Fruit fly (Drosophila melanogaster): Measurements from ENCODE around the gene CG42327.
A peak's percentile ranks its signal among the peaks of the same experiment; 100 is the strongest.

Gene CG42327

dm6 chr3R:11649449-11649848 lies 6.5 kb upstream of the CG42327 start (continued):
- TF ChIP-seq CG2889 (GFP tag; IDR thresholded peaks at IDR 0.05) (peak; percentile 95), pfk (GFP tag; optimal IDR thresholded peaks at IDR 0.05) (peak; percentile 34), NFAT (GFP tag; IDR thresholded peaks at IDR 0.05) (peak; percentile 99), tup (GFP tag; optimal IDR thresholded peaks at IDR 0.05) (peak; percentile 93), lilli (GFP tag; optimal IDR thresholded peaks at IDR 0.05) (peak; percentile 99), CG8924 (tag; optimal IDR thresholded peaks at IDR 0.05) (peak; percentile 92), CG32772 (GFP tag; IDR thresholded peaks at IDR 0.05) (peak; percentile 95), unc-4 (GFP tag; IDR thresholded peaks at IDR 0.05; ENCODE audit: partially characterized antibody) (no peak), Usf (GFP tag; optimal IDR thresholded peaks at IDR 0.05) (peak; percentile 85), ro (GFP tag; IDR thresholded peaks at IDR 0.05) (peak; percentile 86), CG18262 (tag; optimal IDR thresholded peaks at IDR 0.05) (peak; percentile 84), B-H1 (GFP tag; IDR thresholded peaks at IDR 0.05) (peak; percentile 95), CG10431 (GFP tag; optimal IDR thresholded peaks at IDR 0.05) (peak; percentile 60), HLH54F (GFP tag; optimal IDR thresholded peaks at IDR 0.05) (peak; percentile 97), CG1233 (GFP tag; optimal IDR thresholded peaks at IDR 0.05) (peak; percentile 95), ftz-f1 (GFP tag; optimal IDR thresholded peaks at IDR 0.05) (peak; percentile 63), Hr39 (optimal IDR thresholded peaks at IDR 0.05) (no peak), CG7745 (tag; optimal IDR thresholded peaks at IDR 0.05) (no peak), pb (GFP tag; optimal IDR thresholded peaks at IDR 0.05) (peak; percentile 96), nmo (GFP tag; optimal IDR thresholded peaks at IDR 0.05) (peak; percentile 92), Sin3A (optimal IDR thresholded peaks at IDR 0.05) (no peak), CG8089 (GFP tag; optimal IDR thresholded peaks at IDR 0.05) (peak; percentile 92), CG14710 (tag; optimal IDR thresholded peaks at IDR 0.05) (peak; percentile 53), CG16863 (GFP tag; optimal IDR thresholded peaks at IDR 0.05) (peak; percentile 94), Ptx1 (GFP tag; IDR thresholded peaks at IDR 0.05) (peak; percentile 97), CG17568 (GFP tag; optimal IDR thresholded peaks at IDR 0.05) (peak; percentile 93), Kr (GFP tag; optimal IDR thresholded peaks at IDR 0.05) (no peak), CG18011 (GFP tag; optimal IDR thresholded peaks at IDR 0.05) (peak; percentile 85), MESR4 (GFP tag; optimal IDR thresholded peaks at IDR 0.05) (peak; percentile 49), CG15696 (tag; optimal IDR thresholded peaks at IDR 0.05) (peak; percentile 83), D (optimal IDR thresholded peaks at IDR 0.05) (no peak), D (GFP tag; optimal IDR thresholded peaks at IDR 0.05) (peak; percentile 82), z (GFP tag; IDR thresholded peaks at IDR 0.05) (peak; percentile 53; the same call in 1 of the 3 replicates), CG3838 (GFP tag; optimal IDR thresholded peaks at IDR 0.05) (peak; percentile 91), emc (GFP tag; optimal IDR thresholded peaks at IDR 0.05) (peak; percentile 94), Lpt (GFP tag; optimal IDR thresholded peaks at IDR 0.05) (no peak), lbe (GFP tag; optimal IDR thresholded peaks at IDR 0.05) (peak; percentile 69), Atf6 (GFP tag; IDR thresholded peaks at IDR 0.05) (peak; percentile 97), CG10979 (tag; optimal IDR thresholded peaks at IDR 0.05) (peak; percentile 78), CG14965 (GFP tag; optimal IDR thresholded peaks at IDR 0.05; ENCODE audit: borderline replicate concordance) (peak; percentile 73), grau (tag; optimal IDR thresholded peaks at IDR 0.05) (peak; percentile 99), CG11695 (GFP tag; IDR thresholded peaks at IDR 0.05) (peak; percentile 94), CG9932 (GFP tag; IDR thresholded peaks at IDR 0.05) (peak; percentile 99), zen (tag; optimal IDR thresholded peaks at IDR 0.05) (peak; percentile 86), CG13775 (GFP tag; optimal IDR thresholded peaks at IDR 0.05) (peak; percentile 92), ewg (GFP tag; optimal IDR thresholded peaks at IDR 0.05) (peak; percentile 83), grn (GFP tag; optimal IDR thresholded peaks at IDR 0.05) (peak; percentile 40), CG11560 (tag; IDR thresholded peaks at IDR 0.05) (peak; percentile 90), CG12071 (GFP tag; optimal IDR thresholded peaks at IDR 0.05) (peak; percentile 97), CG3726 (GFP tag; IDR thresholded peaks at IDR 0.05) (peak; percentile 93; the same call in 2 of the 3 replicates), HLH3B (GFP tag; IDR thresholded peaks at IDR 0.05) (peak; percentile 97), CG10959 (GFP tag; IDR thresholded peaks at IDR 0.05) (peak; percentile 82)
